Worm (Caenorhabditis elegans): ENCODE results near the gene C25H3.1.

- TF ChIP-seq unc-62 (GFP tag; optimal IDR thresholded peaks at IDR 0.05) (no peak), nhr-77 (tag; optimal IDR thresholded peaks at IDR 0.05) (no peak), unc-30 (tag; optimal IDR thresholded peaks at IDR 0.05) (no peak), pqm-1 (tag; optimal IDR thresholded peaks at IDR 0.05) (no peak), mdl-1 (tag; optimal IDR thresholded peaks at IDR 0.05) (no peak), nhr-28 (tag; optimal IDR thresholded peaks at IDR 0.05) (no peak), egl-27 (tag; optimal IDR thresholded peaks at IDR 0.05) (no peak), fkh-10 (GFP tag; optimal IDR thresholded peaks at IDR 0.05) (no peak), aly-2 (tag; optimal IDR thresholded peaks at IDR 0.05) (no peak), nhr-76 (tag; optimal IDR thresholded peaks at IDR 0.05) (no peak), ama-1 (optimal IDR thresholded peaks at IDR 0.05) (no peak), sptf-1 (tag; optimal IDR thresholded peaks at IDR 0.05) (no peak)
Observed at ce11 chrII:5680703-5681102, 18.2 kb upstream of the C25H3.1 start, which contains the start of gene flp-27.
